Worm (Caenorhabditis elegans) whole organism, L4 larva: ENCODE data around the gene R10E4.3.

ENCODE experiments used
- D1046.2 ChIP-seq: fragments of 200-800 bp; sonication (Bioruptor generic); IDR thresholded peaks from 2 replicates; pipeline ENCODE4 v1.3.6; 2022; ENCODE audit warnings: missing genetic modification characterization, missing compliant biosample characterization
- F10B5.3 ChIP-seq: sonication (generic microtip); optimal IDR thresholded peaks from 2 replicates; lab custom pipeline; 2016; ENCODE audit warnings: mild to moderate bottlenecking, missing genetic modification characterization, missing compliant biosample characterization
- T26A8.4 ChIP-seq: fragments of 200-800 bp; sonication (Bioruptor generic); IDR thresholded peaks from 2 replicates; pipeline ENCODE4 v1.3.6; 2022; ENCODE audit warnings: missing genetic modification characterization, missing compliant biosample characterization
- aha-1 ChIP-seq: fragments of 150-350 bp; peaks from one replicate; lab custom pipeline; 2014; ENCODE audit warnings: missing biosample characterization, missing genetic modification characterization
- aly-2 ChIP-seq: sonication (generic microtip); optimal IDR thresholded peaks from 2 replicates; lab custom pipeline; 2018; ENCODE audit warnings: missing biosample characterization, missing genetic modification characterization
- ceh-20 ChIP-seq: fragments of 200-800 bp; sonication (Bioruptor generic); IDR thresholded peaks from 2 replicates; pipeline ENCODE4 v1.3.6; 2022; ENCODE audit warnings: missing genetic modification reagents, missing genetic modification characterization, missing compliant biosample characterization
- ceh-44 ChIP-seq: fragments of 200-800 bp; sonication (Bioruptor generic); IDR thresholded peaks from 2 replicates; pipeline ENCODE4 v1.3.6; 2022; ENCODE audit warnings: missing genetic modification reagents, missing genetic modification characterization, missing compliant biosample characterization
- ceh-62 ChIP-seq: sonication (generic microtip); optimal IDR thresholded peaks from 2 replicates; lab custom pipeline; 2017; ENCODE audit warnings: missing biosample characterization, missing genetic modification characterization
- daf-12 ChIP-seq: fragments of 150-350 bp; optimal IDR thresholded peaks from 2 replicates; lab custom pipeline; 2014; ENCODE audit warnings: missing biosample characterization, missing genetic modification reagents, missing genetic modification characterization
- daf-16 ChIP-seq, 3 experiments: sonication (generic microtip); optimal IDR thresholded peaks; 2 replicates each; lab custom pipeline; 2016 to 2017; ENCODE audit warnings: missing genetic modification characterization in 3 of 3, missing genetic modification reagents in 3 of 3, mild to moderate bottlenecking in 2 of 3, missing compliant biosample characterization in 2 of 3, missing biosample characterization in 1 of 3, moderate library complexity in 1 of 3
- daf-8 ChIP-seq: fragments of 200-800 bp; sonication (Bioruptor generic); IDR thresholded peaks from 2 replicates; pipeline ENCODE4 v1.3.6; 2022; ENCODE audit warnings: missing genetic modification characterization, missing compliant biosample characterization
- dmd-8 ChIP-seq: fragments of 200-800 bp; sonication (Bioruptor generic); IDR thresholded peaks from 2 replicates; pipeline ENCODE4 v1.3.6; 2022; ENCODE audit warnings: missing genetic modification characterization, missing compliant biosample characterization
- dmd-9 ChIP-seq: fragments of 200-800 bp; sonication (Bioruptor generic); IDR thresholded peaks from 2 replicates; pipeline ENCODE4 v1.3.6; 2022; ENCODE audit warnings: missing genetic modification reagents, missing genetic modification characterization, missing compliant biosample characterization
- dpl-1 ChIP-seq: fragments of 150-350 bp; optimal IDR thresholded peaks from 2 replicates; lab custom pipeline; 2014; ENCODE audit warnings: missing biosample characterization, missing genetic modification reagents, missing genetic modification characterization
- fos-1 ChIP-seq: fragments of 150-350 bp; optimal IDR thresholded peaks from 2 replicates; lab custom pipeline; 2014; ENCODE audit warnings: missing biosample characterization, missing genetic modification characterization
- hlh-30 ChIP-seq: sonication (generic microtip); optimal IDR thresholded peaks from 2 replicates; lab custom pipeline; 2017; ENCODE audit warnings: antibody characterized with exemption, mild to moderate bottlenecking, missing genetic modification characterization, missing compliant biosample characterization; ENCODE audit not compliant: insufficient read depth
- hmg-1.1 ChIP-seq: fragments of 200-800 bp; sonication (Bioruptor generic); IDR thresholded peaks from 2 replicates; pipeline ENCODE4 v1.3.6; 2022; ENCODE audit warnings: missing genetic modification reagents, missing genetic modification characterization, missing compliant biosample characterization
- lin-15B ChIP-seq: fragments of 150-350 bp; sonication (generic microtip); optimal IDR thresholded peaks from 3 replicates; lab custom pipeline; 2014; ENCODE audit warnings: missing biosample characterization, missing genetic modification characterization
- lir-3 ChIP-seq: sonication (generic microtip); optimal IDR thresholded peaks from 2 replicates; lab custom pipeline; 2016; ENCODE audit warnings: mild to moderate bottlenecking, missing genetic modification characterization, missing compliant biosample characterization
- lsy-2 ChIP-seq, 2 experiments: fragments of 150-350 bp in 1 of 2; sonication (generic microtip) in 1 of 2; optimal IDR thresholded peaks; 2 replicates each; lab custom pipeline; 2014 to 2017; ENCODE audit warnings: missing biosample characterization in 2 of 2, missing genetic modification characterization in 2 of 2
- madf-5 ChIP-seq, 2 experiments: fragments of 200-800 bp; sonication (Bioruptor generic); IDR thresholded peaks; 2 replicates each; pipeline ENCODE4 v1.3.6; 2022; ENCODE audit warnings: missing compliant biosample characterization in 2 of 2, missing genetic modification characterization in 2 of 2
- madf-9 ChIP-seq: fragments of 200-800 bp; sonication (Bioruptor generic); conservative IDR thresholded peaks from 2 replicates; pipeline ENCODE4 v1.3.6; 2022; ENCODE audit warnings: missing genetic modification reagents, missing genetic modification characterization, missing compliant biosample characterization
- mdl-1 ChIP-seq, 2 experiments: fragments of 150-350 bp in 1 of 2; sonication (generic microtip) in 1 of 2; optimal IDR thresholded peaks; 2 replicates each; lab custom pipeline; 2014 to 2017; ENCODE audit warnings: missing biosample characterization in 2 of 2, missing genetic modification characterization in 2 of 2
- mes-2 ChIP-seq: sonication (generic microtip); optimal IDR thresholded peaks from 2 replicates; lab custom pipeline; 2016; ENCODE audit warnings: missing genotype, mild to moderate bottlenecking, missing genetic modification characterization, missing compliant biosample characterization; ENCODE audit not compliant: poor library complexity, severe bottlenecking
- mxl-3 ChIP-seq: fragments of 200-800 bp; sonication (Bioruptor generic); optimal IDR thresholded peaks from 2 replicates; lab custom pipeline; 2018; ENCODE audit warnings: mild to moderate bottlenecking, missing genetic modification characterization, missing compliant biosample characterization
- nhr-102 ChIP-seq: sonication (generic microtip); optimal IDR thresholded peaks from 2 replicates; lab custom pipeline; 2016; ENCODE audit warnings: mild to moderate bottlenecking, missing genetic modification characterization, moderate library complexity, missing compliant biosample characterization
- nhr-28 ChIP-seq: fragments of 150-350 bp; optimal IDR thresholded peaks from 2 replicates; lab custom pipeline; 2014; ENCODE audit warnings: missing biosample characterization, missing genetic modification characterization
- nhr-41 ChIP-seq: fragments of 200-800 bp; sonication (Bioruptor generic); IDR thresholded peaks from 2 replicates; pipeline ENCODE4 v1.3.6; 2022; ENCODE audit warnings: missing genetic modification reagents, missing genetic modification characterization, missing compliant biosample characterization
- nhr-42 ChIP-seq: fragments of 200-800 bp; sonication (Bioruptor generic); IDR thresholded peaks from 2 replicates; pipeline ENCODE4 v1.3.6; 2022; ENCODE audit warnings: missing genetic modification characterization, missing compliant biosample characterization
- nhr-76 ChIP-seq: fragments of 150-350 bp; optimal IDR thresholded peaks from 2 replicates; lab custom pipeline; 2014; ENCODE audit warnings: missing biosample characterization, missing genetic modification characterization
- nhr-77 ChIP-seq: fragments of 150-350 bp; optimal IDR thresholded peaks from 2 replicates; lab custom pipeline; 2014; ENCODE audit warnings: missing biosample characterization, missing genetic modification characterization
- sdz-12 ChIP-seq: fragments of 200-800 bp; sonication (Bioruptor generic); optimal IDR thresholded peaks from 2 replicates; lab custom pipeline; 2018; ENCODE audit warnings: mild to moderate bottlenecking, missing genetic modification characterization, missing compliant biosample characterization
- snpc-1.2 ChIP-seq: fragments of 200-800 bp; sonication (Bioruptor generic); IDR thresholded peaks from 2 replicates; pipeline ENCODE4 v1.3.6; 2022; ENCODE audit warnings: missing genetic modification reagents, missing genetic modification characterization, missing compliant biosample characterization
- spr-1 ChIP-seq: sonication (generic microtip); optimal IDR thresholded peaks from 2 replicates; lab custom pipeline; 2016; ENCODE audit warnings: mild to moderate bottlenecking, missing genetic modification characterization, missing compliant biosample characterization
- spr-3 ChIP-seq: fragments of 200-800 bp; sonication (Bioruptor generic); optimal IDR thresholded peaks from 2 replicates; lab custom pipeline; 2018; ENCODE audit warnings: mild to moderate bottlenecking, missing genetic modification characterization, missing compliant biosample characterization
- unc-130 ChIP-seq: sonication (generic microtip); optimal IDR thresholded peaks from 2 replicates; lab custom pipeline; 2016; ENCODE audit warnings: missing genetic modification reagents, missing genetic modification characterization, missing compliant biosample characterization
- unc-62 ChIP-seq, 3 experiments: fragments of 150-350 bp in 1 of 3; sonication (generic microtip); optimal IDR thresholded peaks in 2 of 3; peaks in 1 of 3; 1 replicate in 1 of 3; 2 replicates in 2 of 3; lab custom pipeline; 2014 to 2017; ENCODE audit warnings: missing biosample characterization in 3 of 3, missing genetic modification characterization in 3 of 3, missing genetic modification reagents in 3 of 3, missing genotype in 1 of 3
- zag-1 ChIP-seq: fragments of 150-350 bp; optimal IDR thresholded peaks from 2 replicates; lab custom pipeline; 2014; ENCODE audit warnings: missing biosample characterization, missing genetic modification characterization

The R10E4.3 gene

DNA sequence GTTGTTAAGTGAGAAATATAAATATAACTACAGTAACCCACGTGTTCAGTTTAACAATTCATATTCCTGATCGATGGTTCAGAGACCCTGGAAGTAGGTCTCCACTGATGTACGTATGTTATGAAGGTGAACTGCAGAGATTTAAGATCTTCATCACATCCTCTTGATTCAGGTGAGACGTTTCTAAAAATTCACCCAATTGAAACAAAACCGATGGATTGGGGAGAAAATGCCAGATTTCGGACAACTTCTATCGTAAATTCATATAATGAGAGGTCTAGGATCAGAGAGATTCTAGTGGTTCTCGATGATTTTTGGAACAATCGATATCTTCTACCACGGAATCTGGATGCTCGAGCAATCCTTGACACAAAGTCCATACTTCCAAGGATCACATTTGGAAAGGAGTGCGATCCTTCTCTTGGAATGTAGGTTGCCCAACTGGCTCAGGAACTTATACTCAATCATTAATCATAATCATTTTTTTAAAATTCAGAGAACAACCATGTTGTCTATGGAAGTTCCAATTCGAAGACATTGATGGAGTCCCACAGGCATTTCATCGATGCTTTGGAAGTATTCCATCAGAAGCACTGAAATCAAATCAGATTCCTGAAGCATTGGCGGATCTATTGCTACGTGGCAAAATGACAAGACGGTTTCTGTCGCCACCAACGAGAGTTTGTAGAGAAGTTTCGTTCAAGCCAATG lies 7.0 kb upstream of the R10E4.3 start, which contains the start of the genes nth-1 and R10E4.7:
Gene nth-1 (minus strand): TSS at position 101 of the 710 bp plus-strand sequence.
Gene R10E4.7 (plus strand): TSS at position 660 of the 710 bp plus-strand sequence.
- TF ChIP-seq daf-8 (GFP tag; lab: Robert Waterston, UW), result no peak
- TF ChIP-seq madf-5 (GFP tag; IDR thresholded peaks at IDR 0.05; lab: Robert Waterston, UW), result no peak

ce11 chrIII:4293108-4293507 lies 5.8 kb upstream of the R10E4.3 start, which contains the start of gene R10E4.6:
Gene R10E4.6 (plus strand): TSS chrIII:4293408.
- TF ChIP-seq fos-1 (tag; lab: Kevin White, UChicago) (no peak), sdz-12 (GFP tag; lab: Kevin White, UChicago) (no peak)

- TF ChIP-seq dpl-1 (GFP tag; lab: Kevin White, UChicago) (peak; percentile 86), T26A8.4 (GFP tag; lab: Robert Waterston, UW) (no peak), nhr-42 (GFP tag; lab: Robert Waterston, UW) (no peak), nhr-41 (GFP tag; lab: Robert Waterston, UW) (no peak), aly-2 (tag; lab: Kevin White, UChicago) (no peak), mes-2 (tag; lab: Kevin White, UChicago) (peak; percentile 62), ceh-44 (GFP tag; lab: Robert Waterston, UW) (no peak), ceh-20 (GFP tag; lab: Robert Waterston, UW) (no peak), zag-1 (tag; lab: Kevin White, UChicago) (no peak), daf-12 (tag; lab: Kevin White, UChicago) (no peak), lin-15B (tag; lab: Kevin White, UChicago) (no peak), mxl-3 (GFP tag; lab: Kevin White, UChicago) (no peak), daf-16 (GFP tag; optimal IDR thresholded peaks at IDR 0.05; lab: Kevin White, UChicago) (no peak), daf-16 (tag; optimal IDR thresholded peaks at IDR 0.05; lab: Kevin White, UChicago) (peak; percentile 19), unc-62 (GFP tag; optimal IDR thresholded peaks at IDR 0.05 in 1 of 2; lab: Kevin White, UChicago) (no peak), unc-62 (tag; optimal IDR thresholded peaks at IDR 0.05; lab: Kevin White, UChicago) (no peak), nhr-102 (tag; lab: Kevin White, UChicago) (no peak), madf-9 (GFP tag; lab: Robert Waterston, UW) (no peak), lir-3 (tag; lab: Kevin White, UChicago) (no peak), unc-130 (GFP tag; lab: Kevin White, UChicago) (peak; percentile 28), D1046.2 (GFP tag; lab: Robert Waterston, UW) (no peak), F10B5.3 (tag; lab: Kevin White, UChicago) (no peak), hmg-1.1 (GFP tag; lab: Robert Waterston, UW) (no peak), spr-1 (no peak), lsy-2 (tag; optimal IDR thresholded peaks at IDR 0.05; lab: Kevin White, UChicago) (peak in 1 of 2 experiments; percentile 56), dmd-9 (GFP tag; lab: Robert Waterston, UW) (no peak), hlh-30 (tag; lab: Kevin White, UChicago) (no peak), nhr-76 (tag; lab: Kevin White, UChicago) (no peak), nhr-28 (tag; lab: Kevin White, UChicago) (no peak), snpc-1.2 (GFP tag; lab: Robert Waterston, UW) (no peak), mdl-1 (tag; optimal IDR thresholded peaks at IDR 0.05; lab: Kevin White, UChicago) (no peak), ceh-62 (tag; lab: Kevin White, UChicago) (no peak), spr-3 (GFP tag; lab: Kevin White, UChicago) (no peak), dmd-8 (GFP tag; lab: Robert Waterston, UW) (no peak), nhr-77 (tag; lab: Kevin White, UChicago) (no peak), aha-1 (tag; lab: Kevin White, UChicago) (no peak)
Observed at ce11 chrIII:4291216-4291691, 4.0 kb upstream of the R10E4.3 start, which contains the start of gene mcm-5. Gene mcm-5 (minus strand): TSS chrIII:4291266.
